Worm (Caenorhabditis elegans) whole organism, early embryonic: ENCODE data around the gene F38H4.6.
A peak's percentile ranks its signal among the peaks of the same experiment; 100 is the strongest.

Experiments
- B0310.2 ChIP-seq: sonication (generic microtip); optimal IDR thresholded peaks from 2 replicates; lab custom pipeline; 2016; ENCODE audit warnings: mild to moderate bottlenecking, missing genetic modification characterization, missing compliant biosample characterization
- F13C5.2 ChIP-seq: sonication (generic microtip); optimal IDR thresholded peaks from 2 replicates; lab custom pipeline; 2017; ENCODE audit warnings: mild to moderate bottlenecking, missing genetic modification characterization, inconsistent platforms, missing compliant biosample characterization
- aly-1 ChIP-seq: sonication (generic microtip); optimal IDR thresholded peaks from 2 replicates; lab custom pipeline; 2016; ENCODE audit warnings: missing genetic modification characterization, missing compliant biosample characterization
- ama-1 ChIP-seq: fragments of 150-350 bp; optimal IDR thresholded peaks from 2 replicates; lab custom pipeline; 2014
- ceh-13 ChIP-seq: fragments of 200-800 bp; sonication (Bioruptor generic); optimal IDR thresholded peaks from 2 replicates; lab custom pipeline; 2018; ENCODE audit warnings: mild to moderate bottlenecking, missing genetic modification characterization, missing compliant biosample characterization
- ceh-36 ChIP-seq: sonication (generic microtip); optimal IDR thresholded peaks from 2 replicates; lab custom pipeline; 2016; ENCODE audit warnings: missing genetic modification characterization, inconsistent platforms, missing compliant biosample characterization
- ets-7 ChIP-seq: sonication (generic microtip); optimal IDR thresholded peaks from 2 replicates; lab custom pipeline; 2016; ENCODE audit warnings: missing genotype, missing genetic modification characterization, missing compliant biosample characterization
- flt-1 ChIP-seq: fragments of 200-800 bp; sonication (Bioruptor generic); IDR thresholded peaks from 2 replicates; pipeline ENCODE4 v1.3.6; 2022; ENCODE audit warnings: missing genetic modification characterization, missing compliant biosample characterization
- hmbx-1 ChIP-seq: sonication (generic microtip); optimal IDR thresholded peaks from 2 replicates; lab custom pipeline; 2016; ENCODE audit warnings: mild to moderate bottlenecking, missing genetic modification characterization, missing compliant biosample characterization
- hmg-4 ChIP-seq: fragments of 200-800 bp; sonication (Bioruptor generic); optimal IDR thresholded peaks from 2 replicates; lab custom pipeline; 2018; ENCODE audit warnings: mild to moderate bottlenecking, missing genetic modification characterization, missing compliant biosample characterization
- hnd-1 ChIP-seq: sonication (generic microtip); optimal IDR thresholded peaks from 2 replicates; lab custom pipeline; 2016; ENCODE audit warnings: missing genetic modification characterization, missing compliant biosample characterization
- pes-1 ChIP-seq: fragments of 200-800 bp; sonication (Bioruptor generic); IDR thresholded peaks from 2 replicates; pipeline ENCODE4 v1.3.6; 2022; ENCODE audit warnings: missing genetic modification reagents, missing genetic modification characterization, missing compliant biosample characterization
- scrt-1 ChIP-seq: fragments of 200-800 bp; sonication (Bioruptor generic); IDR thresholded peaks from 2 replicates; pipeline ENCODE4 v1.3.6; 2022; ENCODE audit warnings: missing genetic modification characterization, missing compliant biosample characterization
- sea-1 ChIP-seq: fragments of 200-800 bp; sonication (Bioruptor generic); conservative IDR thresholded peaks from 2 replicates; pipeline ENCODE4 v1.3.6; 2022; ENCODE audit warnings: missing genetic modification characterization, missing compliant biosample characterization
- tbx-11 ChIP-seq: fragments of 200-800 bp; sonication (Bioruptor generic); IDR thresholded peaks from 2 replicates; pipeline ENCODE4 v1.3.6; 2022; ENCODE audit warnings: missing genetic modification characterization, missing compliant biosample characterization
- tbx-37 ChIP-seq: fragments of 200-800 bp; sonication (Bioruptor generic); conservative IDR thresholded peaks from 2 replicates; pipeline ENCODE4 v1.3.6; 2022; ENCODE audit warnings: missing genetic modification reagents, missing genetic modification characterization, missing compliant biosample characterization
- tra-4 ChIP-seq: sonication (generic microtip); optimal IDR thresholded peaks from 2 replicates; lab custom pipeline; 2017; ENCODE audit warnings: missing genetic modification characterization, missing compliant biosample characterization

F38H4.6 gene

ce11 chrIV:11813901-11814300, 33.8 kb downstream of the F38H4.6 start, which contains the start of gene M117.1:
Gene M117.1, plus strand, starts transcription at chrIV:11814247.
- no peak for TF ChIP-seq aly-1

- TF ChIP-seq tbx-37 (GFP tag; lab: Robert Waterston, UW) (no peak), F13C5.2 (tag; lab: Kevin White, UChicago) (no peak), ama-1 (lab: Kevin White, UChicago) (no peak), hmg-4 (GFP tag; lab: Kevin White, UChicago) (no peak), aly-1 (no peak), B0310.2 (tag; lab: Kevin White, UChicago) (no peak), ceh-13 (GFP tag; lab: Kevin White, UChicago) (no peak), pes-1 (GFP tag; lab: Robert Waterston, UW) (no peak), tra-4 (no peak), ceh-36 (no peak), flt-1 (no peak), sea-1 (no peak), scrt-1 (GFP tag; lab: Robert Waterston, UW) (no peak), tbx-11 (no peak)
Observed at ce11 chrIV:11812017-11812416, 35.7 kb downstream of the F38H4.6 start.

- no peak for TF ChIP-seq tbx-11
- no peak for TF ChIP-seq tbx-37 (GFP tag; lab: Robert Waterston, UW)
- no peak for TF ChIP-seq tra-4
- no peak for TF ChIP-seq ama-1 (lab: Kevin White, UChicago)
- no peak for TF ChIP-seq flt-1
- TF ChIP-seq F13C5.2 (tag; lab: Kevin White, UChicago): peak; percentile 27
Observed at ce11 chrIV:11809708-11810114, 38.0 kb downstream of the F38H4.6 start.

ce11 chrIV:11809047-11809446, 38.6 kb downstream of the F38H4.6 start:
- TF ChIP-seq F13C5.2 (tag; lab: Kevin White, UChicago): no peak

ce11 chrIV:11804053-11804452, 43.6 kb downstream of the F38H4.6 start, which contains the start of gene H01G02.1:
Gene H01G02.1, minus strand, starts transcription at chrIV:11804153.
- TF ChIP-seq aly-1 (no peak), flt-1 (no peak), ceh-36 (no peak), tra-4 (no peak), F13C5.2 (tag; lab: Kevin White, UChicago) (no peak), tbx-11 (no peak), hnd-1 (tag; lab: Kevin White, UChicago) (no peak), hmg-4 (GFP tag; lab: Kevin White, UChicago) (no peak), pes-1 (GFP tag; lab: Robert Waterston, UW) (no peak), ets-7 (tag; lab: Kevin White, UChicago) (no peak), sea-1 (no peak), tbx-37 (GFP tag; lab: Robert Waterston, UW) (no peak), ceh-13 (GFP tag; lab: Kevin White, UChicago) (no peak), hmbx-1 (tag; lab: Kevin White, UChicago) (no peak), ama-1 (lab: Kevin White, UChicago) (no peak), scrt-1 (GFP tag; lab: Robert Waterston, UW) (no peak), B0310.2 (tag; lab: Kevin White, UChicago) (no peak)

- TF ChIP-seq tra-4 (no peak), ceh-36 (no peak), scrt-1 (GFP tag; lab: Robert Waterston, UW) (no peak), flt-1 (no peak), tbx-11 (no peak), B0310.2 (tag; lab: Kevin White, UChicago) (no peak), sea-1 (no peak), ceh-13 (GFP tag; lab: Kevin White, UChicago) (no peak), hnd-1 (tag; lab: Kevin White, UChicago) (no peak), pes-1 (GFP tag; lab: Robert Waterston, UW) (no peak), aly-1 (no peak), F13C5.2 (tag; lab: Kevin White, UChicago) (no peak), ets-7 (tag; lab: Kevin White, UChicago) (no peak), tbx-37 (GFP tag; lab: Robert Waterston, UW) (no peak)
Observed at ce11 chrIV:11803044-11803443, 44.6 kb downstream of the F38H4.6 start, which contains the start of gene H01G02.4. Gene H01G02.4, minus strand, starts transcription at chrIV:11803144.

ce11 chrIV:11801078-11801477, 46.6 kb downstream of the F38H4.6 start, which contains the start of gene dyf-18:
Gene dyf-18, minus strand, starts transcription at chrIV:11801178.
- TF ChIP-seq F13C5.2 (tag; lab: Kevin White, UChicago) (no peak), sea-1 (no peak)

- no peak for TF ChIP-seq ceh-13 (GFP tag; lab: Kevin White, UChicago)
- TF ChIP-seq pes-1 (GFP tag; lab: Robert Waterston, UW): no peak
- TF ChIP-seq F13C5.2 (tag; lab: Kevin White, UChicago): no peak
- TF ChIP-seq ets-7 (tag; lab: Kevin White, UChicago): no peak
- TF ChIP-seq tra-4: no peak
- TF ChIP-seq aly-1: no peak
- TF ChIP-seq scrt-1 (GFP tag; lab: Robert Waterston, UW): no peak
- TF ChIP-seq ceh-36: no peak
- TF ChIP-seq flt-1: no peak
- no peak for TF ChIP-seq B0310.2 (tag; lab: Kevin White, UChicago)
- TF ChIP-seq hmg-4 (GFP tag; lab: Kevin White, UChicago): no peak
- TF ChIP-seq sea-1: no peak
- TF ChIP-seq hnd-1 (tag; lab: Kevin White, UChicago): no peak
- no peak for TF ChIP-seq tbx-37 (GFP tag; lab: Robert Waterston, UW)
- no peak for TF ChIP-seq tbx-11
- no peak for TF ChIP-seq hmbx-1 (tag; lab: Kevin White, UChicago)
- no peak for TF ChIP-seq ama-1 (lab: Kevin White, UChicago)
Observed at ce11 chrIV:11799240-11799639, 48.4 kb downstream of the F38H4.6 start.
